Fruit fly (Drosophila melanogaster): Measurements from ENCODE around the gene CG13065.

The CG13065 gene

DNA sequence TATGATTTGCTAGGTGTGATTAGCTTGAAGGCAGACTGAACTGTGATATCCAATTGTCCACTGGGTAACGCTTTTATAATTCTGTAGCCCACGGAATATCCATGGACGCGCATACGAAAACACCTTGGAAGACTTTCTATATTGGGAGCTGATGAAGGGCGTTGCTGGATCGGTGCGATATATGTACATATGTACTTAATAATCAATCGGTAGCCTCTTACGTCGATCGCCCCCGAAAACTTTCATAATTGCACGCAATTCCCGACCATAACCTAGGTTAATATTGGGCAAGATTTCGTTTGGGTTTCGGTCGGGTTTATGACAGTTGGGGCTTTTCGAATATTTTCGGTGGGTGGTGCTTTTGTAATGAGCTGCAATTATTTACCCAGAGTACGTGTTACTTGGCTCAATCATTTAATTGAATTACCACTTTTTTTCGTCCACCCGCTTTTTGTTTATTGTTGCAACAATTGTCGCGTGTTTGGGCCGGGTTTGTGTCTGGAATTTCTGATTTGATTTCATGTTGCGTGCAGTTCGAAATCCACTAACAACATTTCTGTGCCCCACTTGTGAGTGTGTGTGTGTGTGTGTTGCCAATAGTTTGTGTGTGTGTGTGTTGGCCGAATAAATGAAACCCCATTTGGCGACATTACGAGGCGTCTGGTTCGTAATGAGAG, 4.8 kb downstream of the CG13065 start, which contains the start of gene CG13049:
Gene CG13049, minus strand, starts transcription at position 51 of the 677 bp plus-strand sequence.
- TF ChIP-seq vvl (GFP tag; IDR thresholded peaks at IDR 0.05) (peak; percentile 52; the same call in 1 of the 2 replicates), pan (optimal IDR thresholded peaks at IDR 0.05) (no peak), pan (GFP tag; optimal IDR thresholded peaks at IDR 0.05 in 1 of 2, IDR thresholded peaks at IDR 0.05 in 1 of 2) (peak in 1 of 2 experiments; percentile 12), run (tag; optimal IDR thresholded peaks at IDR 0.05) (no peak), sd (tag; optimal IDR thresholded peaks at IDR 0.05) (peak; percentile 3)

- TF ChIP-seq oc (tag; optimal IDR thresholded peaks at IDR 0.05) (peak; percentile 31), Pdp1 (GFP tag; optimal IDR thresholded peaks at IDR 0.05) (peak in 1 of 2 experiments; percentile 85), CG7987 (GFP tag; optimal IDR thresholded peaks at IDR 0.05) (no peak)
Observed at dm6 chr3L:16283821-16284220, 6.6 kb downstream of the CG13065 start, which contains the start of gene CG13048. TSS of gene CG13048 (minus strand) at chr3L:16283921.

DNA sequence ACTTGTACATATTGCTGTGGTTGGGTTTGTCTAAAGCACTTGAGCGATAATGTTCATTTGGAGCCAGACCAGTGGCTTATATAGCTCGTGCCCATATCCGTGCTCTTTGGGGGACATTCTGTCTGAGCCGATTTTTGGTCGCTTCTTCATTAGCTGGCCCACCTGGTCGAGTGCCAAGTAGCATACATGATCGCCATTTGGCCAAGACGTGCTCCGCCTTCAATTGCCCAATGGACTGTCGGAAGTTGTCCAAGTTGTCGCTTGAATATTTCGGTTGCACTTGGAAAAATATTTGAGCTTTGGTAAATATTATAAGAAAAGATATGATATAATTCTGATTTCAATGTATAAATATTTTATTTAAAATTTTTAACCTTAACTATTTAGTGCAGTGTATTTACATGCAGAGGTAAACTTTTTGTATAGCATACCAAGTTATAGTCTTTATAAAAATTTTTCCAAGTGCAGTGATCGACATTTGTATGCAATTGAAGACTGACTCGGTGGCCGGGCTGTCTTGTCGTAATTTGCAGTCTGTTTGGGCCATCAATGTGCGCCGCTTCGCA, 8.2 kb downstream of the CG13065 start, which contains the start of gene CG13047:
Gene CG13047, minus strand, starts transcription at position 51 of the 566 bp plus-strand sequence.
- TF ChIP-seq Hr78 (GFP tag; optimal IDR thresholded peaks at IDR 0.05) (no peak), corto (GFP tag; optimal IDR thresholded peaks at IDR 0.05) (no peak), NC2β (GFP tag; optimal IDR thresholded peaks at IDR 0.05) (no peak), CG12104 (GFP tag; optimal IDR thresholded peaks at IDR 0.05) (no peak), CG32532 (GFP tag; IDR thresholded peaks at IDR 0.05) (no peak), onecut (GFP tag; IDR thresholded peaks at IDR 0.05) (no peak), CG11504 (tag; optimal IDR thresholded peaks at IDR 0.05) (peak; percentile 55), CG11247 (GFP tag; IDR thresholded peaks at IDR 0.05) (no peak), pnt (GFP tag; optimal IDR thresholded peaks at IDR 0.05) (no peak), CG5953 (GFP tag; IDR thresholded peaks at IDR 0.05) (no peak), CG31224 (GFP tag; IDR thresholded peaks at IDR 0.05) (no peak), Sry-δ (GFP tag; optimal IDR thresholded peaks at IDR 0.05) (no peak), CG1024 (GFP tag; IDR thresholded peaks at IDR 0.05) (no peak), org-1 (GFP tag; optimal IDR thresholded peaks at IDR 0.05) (no peak), wor (GFP tag; IDR thresholded peaks at IDR 0.05) (no peak), CG14710 (tag; optimal IDR thresholded peaks at IDR 0.05) (no peak), CG4617 (GFP tag; optimal IDR thresholded peaks at IDR 0.05; ENCODE audit: borderline replicate concordance) (no peak), CG17359 (tag; optimal IDR thresholded peaks at IDR 0.05) (peak; percentile 5), Oli (tag; optimal IDR thresholded peaks at IDR 0.05) (peak; percentile 15), toy (GFP tag; IDR thresholded peaks at IDR 0.05) (no peak), Sry-β (GFP tag; optimal IDR thresholded peaks at IDR 0.05) (no peak), Dek (tag; optimal IDR thresholded peaks at IDR 0.05) (no peak), Aef1 (GFP tag; IDR thresholded peaks at IDR 0.05) (no peak), BtbVII (GFP tag; optimal IDR thresholded peaks at IDR 0.05) (no peak), BEAF-32 (GFP tag; optimal IDR thresholded peaks at IDR 0.05) (no peak), nerfin-1 (tag; optimal IDR thresholded peaks at IDR 0.05) (no peak), CG2712 (tag; optimal IDR thresholded peaks at IDR 0.05) (peak; percentile 11), CG2678 (tag; optimal IDR thresholded peaks at IDR 0.05) (peak; percentile 36), CG15269 (tag; optimal IDR thresholded peaks at IDR 0.05) (peak; percentile 28), CG7372 (GFP tag; IDR thresholded peaks at IDR 0.05) (no peak), Tbp (GFP tag; optimal IDR thresholded peaks at IDR 0.05) (no peak), vnd (GFP tag; IDR thresholded peaks at IDR 0.05; ENCODE audit: partially characterized antibody) (no peak), CG9932 (GFP tag; IDR thresholded peaks at IDR 0.05) (no peak), CG43689 (GFP tag; IDR thresholded peaks at IDR 0.05) (no peak), ranshi (GFP tag; IDR thresholded peaks at IDR 0.05) (no peak), jigr1 (GFP tag; IDR thresholded peaks at IDR 0.05) (no peak), nau (GFP tag; optimal IDR thresholded peaks at IDR 0.05) (no peak), fd102C (GFP tag; optimal IDR thresholded peaks at IDR 0.05) (no peak)
